Fruit fly (Drosophila melanogaster) whole organism: Measurements from ENCODE around the gene CG15545.

Experiments
- CG8478 ChIP-seq: fragments of >200 bp; optimal IDR thresholded peaks from 2 replicates; lab custom pipeline; 2018; ENCODE audit warnings: inconsistent platforms
- Dll ChIP-seq: fragments of >200 bp; optimal IDR thresholded peaks from 2 replicates; lab custom pipeline; 2017
- EcR ChIP-seq, 2 experiments: fragments of >200 bp; optimal IDR thresholded peaks; 2 replicates each; lab custom pipeline; 2017; ENCODE audit warnings: missing biosample characterization in 2 of 2, missing genetic modification characterization in 2 of 2, missing genetic modification reagents in 2 of 2
- pan ChIP-seq: fragments of >200 bp; optimal IDR thresholded peaks from 2 replicates; lab custom pipeline; 2017
- psq ChIP-seq: fragments of >200 bp; optimal IDR thresholded peaks from 2 replicates; lab custom pipeline; 2017
- usp ChIP-seq: fragments of >200 bp; optimal IDR thresholded peaks from 2 replicates; lab custom pipeline; 2017; ENCODE audit warnings: missing biosample characterization, missing genetic modification characterization, mixed read lengths

CG15545 gene

DNA sequence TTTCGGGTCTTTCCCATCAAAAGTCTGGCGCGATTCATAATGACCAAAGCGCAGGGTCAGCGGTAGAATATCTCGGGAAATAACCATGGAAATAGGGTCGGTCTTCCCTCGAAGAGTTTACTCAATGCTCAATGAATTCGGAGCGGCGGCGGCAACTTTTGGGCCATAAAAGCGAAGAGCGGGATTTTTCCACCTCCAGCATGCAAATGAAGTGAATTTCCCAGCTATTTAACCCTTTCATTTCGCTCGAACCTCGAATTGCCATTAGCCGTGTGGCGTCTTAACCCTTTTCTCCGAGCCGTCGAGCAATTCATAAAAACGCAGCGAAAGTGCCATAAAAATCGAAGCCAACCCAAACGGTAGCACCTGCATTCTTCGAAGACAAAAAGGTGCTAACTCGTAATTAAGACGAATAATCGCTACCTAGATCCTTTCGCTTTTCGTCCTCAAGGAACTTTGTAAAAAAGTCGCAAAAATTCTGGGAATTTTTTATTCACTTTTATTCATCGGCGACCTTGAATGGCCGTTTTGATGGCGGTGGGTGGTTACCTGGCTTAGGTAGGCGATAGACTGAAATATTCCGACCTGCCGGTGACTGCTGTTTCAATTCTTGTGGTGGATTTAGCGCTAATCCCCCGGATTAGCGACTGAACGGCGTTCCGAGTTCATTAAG is 22.5 kb downstream of the CG15545 start:
- TF ChIP-seq pan (no peak), CG8478 (no peak), Dll (lab: Kevin White, UChicago) (no peak), EcR (GFP tag; optimal IDR thresholded peaks at IDR 0.05; lab: Kevin White, UChicago) (no peak), usp (GFP tag; lab: Kevin White, UChicago) (no peak), psq (lab: Kevin White, UChicago) (no peak)

DNA sequence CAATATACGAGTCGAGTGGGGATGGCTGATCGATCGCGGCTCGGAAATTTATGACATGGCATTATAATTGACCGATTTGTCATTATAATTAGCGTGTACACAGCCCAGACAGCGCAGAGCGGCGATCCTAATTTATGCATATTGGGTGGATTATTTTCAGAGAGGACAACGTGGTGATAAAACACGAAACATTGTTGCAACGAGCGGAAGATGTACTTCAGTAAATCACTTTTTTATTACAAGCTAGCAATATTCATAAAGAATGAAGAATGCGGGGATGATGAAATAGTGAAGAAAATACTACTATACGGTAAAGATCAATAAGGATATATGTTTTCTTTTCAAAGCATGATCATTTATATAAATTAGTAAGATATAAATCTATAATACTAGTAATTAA is 27.7 kb downstream of the CG15545 start:
- TF ChIP-seq CG8478 (no peak), EcR (GFP tag; optimal IDR thresholded peaks at IDR 0.05; lab: Kevin White, UChicago) (no peak), usp (GFP tag; lab: Kevin White, UChicago) (no peak), psq (lab: Kevin White, UChicago) (no peak), Dll (lab: Kevin White, UChicago) (no peak)

DNA sequence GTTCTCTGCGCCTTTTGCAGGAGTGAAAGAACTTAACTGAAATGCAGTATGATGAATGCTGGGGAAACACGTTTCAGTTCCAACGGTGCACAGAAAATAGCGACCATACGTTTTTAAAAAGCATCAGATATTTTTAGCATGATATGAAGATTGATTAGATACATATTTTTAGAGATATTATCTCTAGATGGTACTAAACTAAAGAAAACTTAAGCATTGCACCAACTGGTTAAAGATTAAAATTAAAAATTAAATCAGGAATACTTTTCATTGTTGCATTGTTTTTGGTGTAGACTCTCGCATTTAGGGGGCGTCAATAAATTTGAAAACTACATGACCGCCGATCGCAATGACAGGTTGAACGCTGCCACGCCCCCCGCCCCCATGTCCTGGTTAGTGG is 28.4 kb downstream of the CG15545 start:
- no peak for TF ChIP-seq psq (lab: Kevin White, UChicago)
- no peak for TF ChIP-seq pan
- no peak for TF ChIP-seq Dll (lab: Kevin White, UChicago)
- TF ChIP-seq EcR (GFP tag; optimal IDR thresholded peaks at IDR 0.05; lab: Kevin White, UChicago) = no peak
- TF ChIP-seq CG8478 = no peak
- no peak for TF ChIP-seq usp (GFP tag; lab: Kevin White, UChicago)

DNA sequence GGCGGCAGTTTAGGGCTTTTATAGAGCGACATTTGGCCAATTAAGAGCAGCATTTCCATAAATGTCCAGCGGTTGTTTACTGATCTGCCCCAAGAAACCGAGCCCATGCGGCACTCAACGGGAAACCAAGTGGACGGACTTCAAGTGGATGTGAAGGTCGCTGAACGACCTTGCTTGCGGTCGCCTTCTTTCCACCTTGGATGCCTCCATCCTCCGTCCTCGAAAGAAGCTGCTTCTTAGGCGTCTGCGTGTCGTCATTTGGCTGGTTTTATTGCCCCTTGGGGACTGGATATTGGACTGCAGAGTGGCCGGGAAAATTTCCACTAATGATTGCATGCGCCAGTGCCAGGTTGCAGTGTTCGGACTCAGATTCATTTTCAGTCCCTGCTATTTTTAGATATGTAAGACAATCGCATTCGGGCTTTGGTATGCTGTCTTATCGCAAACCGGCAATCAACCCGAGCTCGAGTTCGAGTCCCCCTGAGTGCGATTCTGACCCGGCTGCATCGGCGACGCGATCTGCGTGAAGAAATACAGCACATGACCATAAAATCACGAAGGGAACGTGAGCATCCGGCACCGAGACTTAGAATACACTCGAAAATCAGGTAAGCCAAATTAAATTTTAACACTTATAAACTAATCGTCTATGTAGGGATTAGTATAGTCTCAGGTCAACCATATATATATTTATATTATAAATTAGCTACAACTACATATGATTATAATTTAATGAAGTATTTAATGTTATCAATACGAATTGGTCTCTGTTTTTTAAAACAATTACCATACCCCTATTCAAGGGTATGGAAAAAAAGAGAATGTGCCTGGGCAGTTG is 29.3 kb downstream of the CG15545 start:
- TF ChIP-seq psq (lab: Kevin White, UChicago) (no peak), pan (no peak), Dll (lab: Kevin White, UChicago) (peak; percentile 24), EcR (GFP tag; optimal IDR thresholded peaks at IDR 0.05; lab: Kevin White, UChicago) (peak in 1 of 2 experiments; percentile 27), CG8478 (no peak)

DNA sequence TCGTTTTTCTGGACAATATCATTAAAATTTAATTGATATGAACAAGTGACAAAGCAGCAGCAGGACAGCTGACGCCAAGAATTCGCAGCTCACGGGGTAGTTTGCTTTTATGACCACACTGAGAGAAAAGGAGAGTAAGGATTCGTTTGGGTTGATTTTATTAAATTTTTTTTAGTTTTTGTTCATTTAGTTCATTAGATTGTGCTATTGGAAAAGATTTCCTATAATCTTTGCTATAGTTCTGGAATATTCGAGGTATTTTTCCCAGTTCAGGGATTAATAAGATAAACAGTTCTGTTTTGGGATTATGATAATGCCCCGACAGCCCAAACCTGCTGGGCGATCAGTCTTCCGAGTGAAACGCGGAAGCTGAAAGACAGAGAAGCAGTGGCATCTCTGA is 30.0 kb downstream of the CG15545 start:
- no peak for TF ChIP-seq psq (lab: Kevin White, UChicago)
- no peak for TF ChIP-seq Dll (lab: Kevin White, UChicago)
- no peak for TF ChIP-seq CG8478
- no peak for TF ChIP-seq usp (GFP tag; lab: Kevin White, UChicago)
- no peak for TF ChIP-seq EcR (GFP tag; optimal IDR thresholded peaks at IDR 0.05; lab: Kevin White, UChicago)
- no peak for TF ChIP-seq pan

DNA sequence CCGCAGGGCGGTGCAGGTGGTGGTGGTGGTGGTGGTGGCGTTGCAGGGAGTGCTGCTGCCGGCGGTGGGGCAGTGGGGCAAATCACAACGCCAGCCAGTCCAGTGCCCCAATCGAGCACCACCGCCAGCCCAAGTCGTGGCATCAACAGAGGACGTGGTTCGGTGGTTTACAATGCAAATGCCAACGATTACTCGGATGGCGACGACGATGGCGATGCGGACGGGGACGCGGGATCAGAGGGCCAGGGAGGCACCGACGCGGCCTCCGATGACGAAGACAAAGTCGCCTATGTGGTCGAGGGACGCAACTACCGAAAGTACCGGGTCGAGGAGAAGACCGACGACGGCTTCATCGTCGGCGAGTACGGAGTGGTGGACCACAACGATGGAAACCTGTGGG is 31.4 kb downstream of the CG15545 start:
- TF ChIP-seq CG8478 (no peak), psq (lab: Kevin White, UChicago) (no peak), EcR (GFP tag; optimal IDR thresholded peaks at IDR 0.05; lab: Kevin White, UChicago) (no peak), Dll (lab: Kevin White, UChicago) (no peak), pan (no peak), usp (GFP tag; lab: Kevin White, UChicago) (no peak)

DNA sequence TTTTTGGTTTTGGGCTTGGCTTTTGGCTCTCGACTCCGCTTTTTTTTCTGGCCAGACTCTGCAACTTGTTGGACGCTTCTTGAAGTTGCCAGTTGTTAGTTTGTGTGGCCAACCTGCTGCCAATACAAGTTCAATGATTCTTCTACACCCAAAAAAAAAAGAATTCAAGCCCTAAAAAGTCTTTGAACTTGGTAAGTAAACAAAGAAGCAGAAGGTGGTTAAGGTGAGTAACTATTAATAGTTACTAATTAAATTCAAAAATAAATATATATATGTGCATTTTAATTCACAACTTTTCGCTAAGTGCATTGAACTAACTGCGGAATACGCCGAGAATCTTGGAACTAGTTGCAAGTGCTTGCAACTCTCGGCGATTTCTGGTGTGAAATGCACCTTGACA is 39.1 kb downstream of the CG15545 start:
- no peak for TF ChIP-seq Dll (lab: Kevin White, UChicago)
- no peak for TF ChIP-seq CG8478
- no peak for TF ChIP-seq usp (GFP tag; lab: Kevin White, UChicago)
- TF ChIP-seq EcR (GFP tag; optimal IDR thresholded peaks at IDR 0.05; lab: Kevin White, UChicago) = no peak
- no peak for TF ChIP-seq pan
- TF ChIP-seq psq (lab: Kevin White, UChicago) = no peak

DNA sequence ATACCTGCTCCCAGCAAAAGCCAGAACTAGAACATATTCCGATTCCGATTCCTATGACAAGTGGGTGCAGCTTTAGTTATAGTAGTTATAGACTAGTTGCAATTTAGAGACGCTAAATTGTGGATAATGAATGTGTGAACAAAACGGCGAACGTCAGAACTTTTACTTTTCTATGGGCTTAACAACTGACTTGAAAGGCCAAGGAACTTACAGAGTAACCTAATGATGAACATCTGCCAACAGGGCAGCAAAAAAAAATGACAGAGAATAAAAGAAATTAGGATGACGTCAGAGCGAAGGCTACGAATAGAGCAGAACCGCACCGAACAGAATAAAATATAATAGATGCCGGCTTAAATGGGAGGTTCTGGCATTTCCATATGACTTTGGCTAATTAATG is 40.0 kb downstream of the CG15545 start:
- TF ChIP-seq CG8478 = no peak
- TF ChIP-seq usp (GFP tag; lab: Kevin White, UChicago) = no peak
- no peak for TF ChIP-seq pan
- no peak for TF ChIP-seq psq (lab: Kevin White, UChicago)
- TF ChIP-seq EcR (GFP tag; optimal IDR thresholded peaks at IDR 0.05; lab: Kevin White, UChicago) = no peak
- TF ChIP-seq Dll (lab: Kevin White, UChicago) = no peak

DNA sequence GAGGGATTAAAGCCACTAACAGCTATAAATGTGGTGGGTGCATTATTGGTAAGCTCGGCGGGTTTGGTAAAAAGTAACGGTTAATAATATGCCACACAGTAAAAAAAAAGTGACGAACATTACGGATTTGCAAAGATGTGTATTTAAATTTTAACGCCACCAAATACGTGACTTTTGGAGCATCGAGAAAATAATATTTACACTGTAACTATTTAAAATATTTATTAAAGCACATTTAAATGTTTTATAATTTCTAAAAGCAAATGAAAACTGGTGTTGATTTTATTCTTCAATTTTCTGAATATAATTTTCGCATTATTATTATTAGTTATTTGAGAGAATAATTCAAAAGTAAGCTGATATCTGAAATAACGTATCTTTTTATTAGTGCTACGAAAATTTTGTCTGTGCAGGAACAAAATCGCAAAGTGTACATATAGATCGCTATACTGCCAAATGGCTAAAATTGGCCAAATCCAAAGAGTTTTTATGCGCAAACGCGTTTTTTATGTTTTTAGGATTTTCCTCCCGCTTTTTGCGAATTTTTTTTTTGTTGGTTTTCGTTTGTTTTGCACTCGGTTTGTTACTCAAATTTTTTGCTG is 43.6 kb downstream of the CG15545 start:
- TF ChIP-seq psq (lab: Kevin White, UChicago) (no peak), CG8478 (no peak), pan (no peak), usp (GFP tag; lab: Kevin White, UChicago) (no peak), Dll (lab: Kevin White, UChicago) (no peak), EcR (GFP tag; optimal IDR thresholded peaks at IDR 0.05; lab: Kevin White, UChicago) (no peak)

DNA sequence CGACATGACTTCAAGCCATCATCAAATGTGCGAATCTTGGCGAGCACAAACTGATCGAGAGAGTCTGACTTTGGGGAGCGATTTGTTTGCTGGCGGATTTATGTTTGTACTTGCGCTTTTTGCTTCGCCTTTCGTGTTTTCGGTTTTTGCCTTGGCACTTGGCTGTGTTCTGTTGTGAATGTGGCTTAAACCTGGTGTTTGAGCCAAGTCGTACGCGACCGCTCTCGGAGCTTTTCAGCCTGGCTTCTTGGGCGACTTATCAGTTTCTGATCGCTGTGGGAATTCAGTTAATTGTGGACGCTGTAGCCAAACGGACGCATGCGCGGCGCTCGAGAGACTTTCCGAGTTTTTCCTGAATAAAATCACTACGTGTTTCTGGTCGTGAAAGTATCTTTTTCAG is 44.6 kb downstream of the CG15545 start, which contains the start of gene CG15544:
Gene CG15544 (plus strand): TSS at position 276 of the 400 bp plus-strand sequence.
- TF ChIP-seq CG8478 = no peak
- no peak for TF ChIP-seq pan
- TF ChIP-seq psq (lab: Kevin White, UChicago) = no peak

DNA sequence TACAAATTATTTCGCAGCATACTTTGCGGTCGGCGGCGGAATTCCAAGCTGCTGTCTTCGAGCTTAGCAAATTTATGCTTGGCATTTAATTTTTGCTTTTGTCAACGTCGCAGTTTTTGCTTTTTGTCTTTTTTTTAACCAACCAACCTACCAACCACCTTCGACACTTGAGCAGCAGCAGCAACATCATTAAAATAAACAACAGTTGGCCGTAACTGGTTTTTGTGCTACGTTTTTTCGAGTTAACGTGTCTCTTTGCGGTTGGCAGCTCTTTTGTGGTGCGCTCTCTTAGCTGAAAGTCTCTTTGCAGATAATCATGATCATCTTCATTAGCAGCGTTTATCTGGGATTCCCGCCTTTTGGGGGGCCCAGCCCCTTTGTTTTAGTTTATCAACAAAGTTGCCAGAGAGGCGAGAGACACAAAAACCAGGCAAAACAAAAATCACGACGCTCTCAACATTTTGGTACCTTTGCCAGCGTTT is 50.1 kb downstream of the CG15545 start:
- TF ChIP-seq Dll (lab: Kevin White, UChicago) (no peak), pan (no peak), psq (lab: Kevin White, UChicago) (no peak), usp (GFP tag; lab: Kevin White, UChicago) (no peak), CG8478 (no peak), EcR (GFP tag; optimal IDR thresholded peaks at IDR 0.05; lab: Kevin White, UChicago) (no peak)
